Worm (Caenorhabditis elegans) whole organism, L1 larva: ENCODE results near the gene Y105C5A.24.

Experiments used
- egl-13 ChIP-seq: sonication (generic microtip); optimal IDR thresholded peaks from 2 replicates; lab custom pipeline; 2016; ENCODE audit warnings: missing genotype, missing genetic modification reagents, missing genetic modification characterization, missing compliant biosample characterization
- nhr-12 ChIP-seq: sonication (generic microtip); optimal IDR thresholded peaks from 2 replicates; lab custom pipeline; 2017; ENCODE audit warnings: missing biosample characterization, missing genetic modification characterization
- nhr-76 ChIP-seq: sonication (generic microtip); optimal IDR thresholded peaks from 2 replicates; lab custom pipeline; 2017; ENCODE audit warnings: missing biosample characterization, missing genetic modification characterization
- ztf-11 ChIP-seq, 2 experiments: sonication (generic microtip); optimal IDR thresholded peaks; 2 replicates each; lab custom pipeline; 2016 to 2017; ENCODE audit warnings: missing genetic modification characterization in 2 of 2, missing biosample characterization in 1 of 2, missing compliant biosample characterization in 1 of 2

- no peak for TF ChIP-seq egl-13 (tag; lab: Kevin White, UChicago)
- no peak for TF ChIP-seq nhr-76 (tag; lab: Kevin White, UChicago)
- no peak for TF ChIP-seq ztf-11 (tag; optimal IDR thresholded peaks at IDR 0.05; lab: Kevin White, UChicago)
- TF ChIP-seq nhr-12 (tag; lab: Kevin White, UChicago): no peak
Measured at ce11 chrIV:15849656-15850055, at the start of gene Y105C5A.24.
